Worm (Caenorhabditis elegans) whole organism, young adult: ENCODE results near the gene ugt-59.

Experiments used
- B0019.2 ChIP-seq: fragments of 200-800 bp; sonication (Bioruptor generic); conservative IDR thresholded peaks from 2 replicates; pipeline ENCODE4 v1.3.6; 2022; ENCODE audit warnings: missing genetic modification reagents, missing genetic modification characterization, missing compliant biosample characterization
- F23B12.7 ChIP-seq: sonication (generic microtip); optimal IDR thresholded peaks from 2 replicates; lab custom pipeline; 2017; ENCODE audit warnings: missing genetic modification characterization, mild to moderate bottlenecking, missing compliant biosample characterization, antibody characterized with exemption, moderate library complexity; ENCODE audit not compliant: insufficient read depth
- F33H1.4 ChIP-seq: fragments of 200-800 bp; sonication (Bioruptor generic); IDR thresholded peaks from 2 replicates; pipeline ENCODE4 v1.3.6; 2022; ENCODE audit warnings: missing genetic modification reagents, missing genetic modification characterization, missing compliant biosample characterization
- F52B5.7 ChIP-seq: sonication (generic microtip); optimal IDR thresholded peaks from 2 replicates; lab custom pipeline; 2016; ENCODE audit warnings: mild to moderate bottlenecking, missing genetic modification characterization, missing compliant biosample characterization
- F55B11.4 ChIP-seq: sonication (generic microtip); optimal IDR thresholded peaks from 2 replicates; lab custom pipeline; 2016; ENCODE audit warnings: missing compliant biosample characterization, missing genetic modification characterization, borderline replicate concordance; ENCODE audit not compliant: insufficient read depth
- F57A8.1 ChIP-seq: fragments of 200-800 bp; sonication (Bioruptor generic); optimal IDR thresholded peaks from 2 replicates; lab custom pipeline; 2018; ENCODE audit warnings: mild to moderate bottlenecking, missing genetic modification characterization, moderate library complexity, missing compliant biosample characterization
- K12H6.12 ChIP-seq: fragments of 200-800 bp; sonication (Bioruptor generic); optimal IDR thresholded peaks from 2 replicates; lab custom pipeline; 2018; ENCODE audit warnings: mild to moderate bottlenecking, missing genetic modification characterization, missing compliant biosample characterization
- Y53F4B.3 ChIP-seq: fragments of 200-800 bp; sonication (Bioruptor generic); IDR thresholded peaks from 2 replicates; pipeline ENCODE4 v1.3.6; 2022; ENCODE audit warnings: missing genetic modification reagents, missing genetic modification characterization, missing compliant biosample characterization
- Y56A3A.18 ChIP-seq: fragments of 200-800 bp; sonication (Bioruptor generic); IDR thresholded peaks from 2 replicates; pipeline ENCODE4 v1.3.6; 2022; ENCODE audit warnings: missing genetic modification reagents, missing genetic modification characterization, missing compliant biosample characterization
- Y67H2A.10 ChIP-seq: fragments of 200-800 bp; sonication (Bioruptor generic); conservative IDR thresholded peaks from 2 replicates; pipeline ENCODE4 v1.3.6; 2022; ENCODE audit warnings: missing genetic modification reagents, missing genetic modification characterization, missing compliant biosample characterization
- akir-1 ChIP-seq: fragments of 200-800 bp; sonication (Bioruptor generic); optimal IDR thresholded peaks from 2 replicates; lab custom pipeline; 2018; ENCODE audit warnings: mild to moderate bottlenecking, missing genetic modification characterization, moderate library complexity, missing compliant biosample characterization
- aptf-3 ChIP-seq: fragments of 200-800 bp; sonication (Bioruptor generic); IDR thresholded peaks from 2 replicates; pipeline ENCODE4 v1.3.6; 2022; ENCODE audit warnings: missing genetic modification characterization, missing compliant biosample characterization
- atf-7 ChIP-seq: sonication (generic microtip); optimal IDR thresholded peaks from 2 replicates; lab custom pipeline; 2017; ENCODE audit warnings: mild to moderate bottlenecking, missing genetic modification characterization, missing compliant biosample characterization
- athp-1 ChIP-seq: sonication (generic microtip); optimal IDR thresholded peaks from 2 replicates; lab custom pipeline; 2017; ENCODE audit warnings: mild to moderate bottlenecking, missing genetic modification characterization, missing compliant biosample characterization
- attf-5 ChIP-seq: fragments of 200-800 bp; sonication (Bioruptor generic); optimal IDR thresholded peaks from 2 replicates; lab custom pipeline; 2018; ENCODE audit warnings: mild to moderate bottlenecking, missing genetic modification characterization, missing compliant biosample characterization
- ccch-3 ChIP-seq: fragments of 200-800 bp; sonication (Bioruptor generic); optimal IDR thresholded peaks from 2 replicates; lab custom pipeline; 2018; ENCODE audit warnings: mild to moderate bottlenecking, missing genetic modification characterization, missing compliant biosample characterization
- cebp-1 ChIP-seq, 2 experiments: fragments of 200-800 bp in 1 of 2; sonication (Bioruptor generic) in 1 of 2; sonication (generic microtip) in 1 of 2; IDR thresholded peaks in 1 of 2; optimal IDR thresholded peaks in 1 of 2; 2 replicates each; pipeline versions ENCODE4 v1.3.6 to Lab custom; 2017 to 2022; ENCODE audit warnings: missing compliant biosample characterization in 2 of 2, missing genetic modification characterization in 2 of 2, mild to moderate bottlenecking in 1 of 2, missing genetic modification reagents in 1 of 2, moderate library complexity in 1 of 2
- chd-7 ChIP-seq: sonication (generic microtip); optimal IDR thresholded peaks from 2 replicates; lab custom pipeline; 2016; ENCODE audit warnings: mild to moderate bottlenecking, missing genetic modification characterization, moderate library complexity, missing compliant biosample characterization
- die-1 ChIP-seq: sonication (generic microtip); optimal IDR thresholded peaks from 2 replicates; lab custom pipeline; 2016; ENCODE audit warnings: missing genotype, mild to moderate bottlenecking, missing genetic modification characterization, missing compliant biosample characterization
- gei-17 ChIP-seq: fragments of 200-800 bp; sonication (Bioruptor generic); optimal IDR thresholded peaks from 2 replicates; lab custom pipeline; 2018; ENCODE audit warnings: mild to moderate bottlenecking, missing genetic modification characterization, missing compliant biosample characterization
- madf-10 ChIP-seq: sonication (generic microtip); optimal IDR thresholded peaks from 2 replicates; lab custom pipeline; 2016; ENCODE audit warnings: mild to moderate bottlenecking, missing genetic modification characterization, missing compliant biosample characterization
- madf-6 ChIP-seq: fragments of 200-800 bp; sonication (Bioruptor generic); IDR thresholded peaks from 2 replicates; pipeline ENCODE4 v1.3.6; 2022; ENCODE audit warnings: missing genetic modification reagents, missing genetic modification characterization, missing compliant biosample characterization
- mcd-1 ChIP-seq: fragments of 200-800 bp; sonication (Bioruptor generic); IDR thresholded peaks from 2 replicates; pipeline ENCODE4 v1.3.6; 2022; ENCODE audit warnings: missing genetic modification reagents, missing genetic modification characterization, missing compliant biosample characterization
- nfyb-1 ChIP-seq: fragments of 200-800 bp; sonication (Bioruptor generic); IDR thresholded peaks from 2 replicates; pipeline ENCODE4 v1.3.6; 2022; ENCODE audit warnings: missing genetic modification reagents, missing genetic modification characterization, missing compliant biosample characterization
- nhr-179 ChIP-seq: sonication (generic microtip); optimal IDR thresholded peaks from 2 replicates; lab custom pipeline; 2016; ENCODE audit warnings: mild to moderate bottlenecking, missing genetic modification characterization, missing compliant biosample characterization
- nhr-27 ChIP-seq: fragments of 200-800 bp; sonication (Bioruptor generic); optimal IDR thresholded peaks from 2 replicates; lab custom pipeline; 2018; ENCODE audit warnings: mild to moderate bottlenecking, missing genetic modification characterization, moderate library complexity, missing compliant biosample characterization
- nhr-80 ChIP-seq: sonication (generic microtip); optimal IDR thresholded peaks from 2 replicates; lab custom pipeline; 2016; ENCODE audit warnings: missing genetic modification characterization, missing compliant biosample characterization
- pbrm-1 ChIP-seq: fragments of 200-800 bp; sonication (Bioruptor generic); IDR thresholded peaks from 2 replicates; pipeline ENCODE4 v1.3.6; 2022; ENCODE audit warnings: missing genetic modification reagents, missing genetic modification characterization, missing compliant biosample characterization
- rcor-1 ChIP-seq: fragments of 200-800 bp; sonication (Bioruptor generic); IDR thresholded peaks from 2 replicates; pipeline ENCODE4 v1.3.6; 2022; ENCODE audit warnings: missing genetic modification reagents, missing genetic modification characterization, missing compliant biosample characterization
- snpc-3.4 ChIP-seq: sonication (generic microtip); optimal IDR thresholded peaks from 2 replicates; lab custom pipeline; 2017; ENCODE audit warnings: missing genetic modification characterization, mild to moderate bottlenecking, missing compliant biosample characterization, antibody characterized with exemption, moderate library complexity, missing genotype, missing genetic modification reagents
- snpc-4 ChIP-seq, 5 experiments: fragments of 150-350 bp in 1 of 5; sonication (generic microtip) in 4 of 5; optimal IDR thresholded peaks; 2 replicates each; lab custom pipeline; 2014 to 2018; ENCODE audit warnings: missing genetic modification characterization in 5 of 5, missing biosample characterization in 3 of 5, antibody characterized with exemption in 2 of 5, mild to moderate bottlenecking in 2 of 5, missing compliant biosample characterization in 2 of 5, missing genotype in 2 of 5, moderate library complexity in 2 of 5, missing genetic modification reagents in 1 of 5
- sptf-2 ChIP-seq: fragments of 200-800 bp; sonication (Bioruptor generic); optimal IDR thresholded peaks from 2 replicates; lab custom pipeline; 2018; ENCODE audit warnings: mild to moderate bottlenecking, missing genetic modification characterization, missing compliant biosample characterization
- tbx-9 ChIP-seq: sonication (generic microtip); optimal IDR thresholded peaks from 2 replicates; lab custom pipeline; 2016; ENCODE audit warnings: borderline replicate concordance, missing genetic modification characterization, inconsistent platforms, missing compliant biosample characterization
- unc-130 ChIP-seq: sonication (generic microtip); optimal IDR thresholded peaks from 2 replicates; lab custom pipeline; 2016; ENCODE audit warnings: missing genetic modification reagents, missing genetic modification characterization, missing compliant biosample characterization
- xnd-1 ChIP-seq: sonication (generic microtip); optimal IDR thresholded peaks from 2 replicates; lab custom pipeline; 2016; ENCODE audit warnings: missing genotype, missing genetic modification reagents, missing genetic modification characterization, missing compliant biosample characterization
- ztf-18 ChIP-seq: sonication (generic microtip); optimal IDR thresholded peaks from 2 replicates; lab custom pipeline; 2016; ENCODE audit warnings: missing genotype, mild to moderate bottlenecking, missing genetic modification characterization, missing compliant biosample characterization
- ztf-28 ChIP-seq: fragments of 200-800 bp; sonication (Bioruptor generic); IDR thresholded peaks from 2 replicates; pipeline ENCODE4 v1.3.6; 2022; ENCODE audit warnings: missing genetic modification reagents, missing genetic modification characterization, missing compliant biosample characterization

ugt-59 gene

DNA sequence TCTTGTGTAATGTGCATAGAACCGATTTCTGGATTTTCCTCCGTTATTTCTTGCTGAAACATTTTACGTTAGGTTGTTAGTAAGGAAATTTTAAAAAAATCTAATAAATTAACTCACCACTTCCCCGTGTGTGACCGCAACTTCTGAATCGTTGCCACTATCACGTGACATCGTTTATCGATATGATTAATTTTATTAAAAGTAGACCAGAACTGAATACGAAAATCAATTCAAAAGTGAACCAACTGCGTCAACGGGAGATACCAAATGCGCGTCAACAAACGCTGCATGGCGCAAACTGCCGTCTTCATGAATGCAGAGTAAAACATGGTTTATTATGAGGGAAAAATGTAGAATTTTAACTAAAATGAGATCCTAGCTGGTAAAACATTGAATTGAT is 5.6 kb downstream of the ugt-59 start, which contains the start of gene sir-2.1 (continued):
- TF ChIP-seq Y56A3A.18 (GFP tag; lab: Robert Waterston, UW) (no peak), snpc-4 (GFP tag; optimal IDR thresholded peaks at IDR 0.05; lab: Kevin White, UChicago) (no peak), snpc-4 (tag; optimal IDR thresholded peaks at IDR 0.05; lab: Kevin White, UChicago) (peak in 2 of 4 experiments; percentile 28), attf-5 (GFP tag; lab: Kevin White, UChicago) (peak; percentile 61), xnd-1 (tag; lab: Kevin White, UChicago) (peak; percentile 11), F52B5.7 (peak; percentile 6), ccch-3 (GFP tag; lab: Kevin White, UChicago) (no peak), nhr-27 (tag; lab: Kevin White, UChicago) (no peak), Y53F4B.3 (no peak), mcd-1 (GFP tag; lab: Robert Waterston, UW) (peak; percentile 44; the same call in 1 of the 2 replicates), tbx-9 (tag; lab: Kevin White, UChicago) (no peak), chd-7 (tag; lab: Kevin White, UChicago) (peak; percentile 13), pbrm-1 (peak; percentile 40; the same call in 1 of the 2 replicates), K12H6.12 (tag; lab: Kevin White, UChicago) (no peak), akir-1 (no peak), F55B11.4 (tag; lab: Kevin White, UChicago) (no peak), athp-1 (peak; percentile 29), atf-7 (no peak), unc-130 (GFP tag; lab: Kevin White, UChicago) (peak; percentile 18), B0019.2 (GFP tag; lab: Robert Waterston, UW) (no peak), sptf-2 (no peak), snpc-3.4 (peak; percentile 35), rcor-1 (GFP tag; lab: Robert Waterston, UW) (0 out of 2 replicates have a peak, but pooled peaks have one; percentile 25), gei-17 (GFP tag; lab: Kevin White, UChicago) (peak; percentile 19), aptf-3 (GFP tag; lab: Robert Waterston, UW) (no peak), F57A8.1 (GFP tag; lab: Kevin White, UChicago) (no peak), ztf-28 (GFP tag; lab: Robert Waterston, UW) (no peak), Y67H2A.10 (GFP tag; lab: Robert Waterston, UW) (no peak), nhr-80 (no peak), F23B12.7 (tag; lab: Kevin White, UChicago) (peak; percentile 16), cebp-1 (GFP tag; IDR thresholded peaks at IDR 0.05; lab: Robert Waterston, UW) (no peak), cebp-1 (tag; optimal IDR thresholded peaks at IDR 0.05; lab: Kevin White, UChicago) (peak; percentile 55), madf-10 (tag; lab: Kevin White, UChicago) (no peak)

DNA sequence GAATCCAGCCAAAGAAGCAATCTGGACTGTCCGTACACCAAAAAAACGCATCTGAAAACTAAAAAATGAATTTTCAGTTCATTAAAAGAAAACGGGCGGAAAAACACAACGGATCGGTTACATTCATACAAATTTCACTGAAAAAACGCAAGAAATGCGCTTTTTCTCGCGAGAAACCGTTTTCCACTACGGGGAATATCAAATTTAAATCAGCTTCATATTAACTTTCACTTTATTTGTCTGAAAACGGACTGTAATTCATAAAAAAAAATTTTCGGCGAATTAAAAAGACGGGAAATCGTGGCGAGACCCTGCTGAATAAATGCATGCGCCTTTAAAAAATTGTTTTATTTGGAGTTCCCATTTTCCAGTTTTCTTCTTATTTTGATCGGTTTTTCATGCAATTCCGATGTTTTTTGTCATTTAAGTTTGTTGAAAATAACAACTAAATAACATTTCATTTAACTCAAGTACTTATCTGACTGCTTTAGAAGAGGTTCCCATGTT is 7.4 kb downstream of the ugt-59 start, which contains the start of gene pges-2:
pges-2 (minus strand) TSS at position 51 of the 507 bp plus-strand sequence.
- TF ChIP-seq Y56A3A.18 (GFP tag; lab: Robert Waterston, UW): no peak
- 0 out of 2 replicates have a peak, but pooled peaks have one; percentile 20 for TF ChIP-seq nfyb-1 (GFP tag; lab: Robert Waterston, UW)
- no peak for TF ChIP-seq die-1 (tag; lab: Kevin White, UChicago)
- peak; percentile 6; the same call in 1 of the 2 replicates for TF ChIP-seq madf-6 (GFP tag; lab: Robert Waterston, UW)
- TF ChIP-seq F33H1.4: peak; percentile 84
- TF ChIP-seq nhr-179 (tag; lab: Kevin White, UChicago): no peak
- TF ChIP-seq ztf-18 (tag; lab: Kevin White, UChicago): peak; percentile 47
